Fruit fly (Drosophila melanogaster) whole organism: ENCODE data around the gene wit.

Experiments
- CG8478 ChIP-seq: fragments of >200 bp; optimal IDR thresholded peaks from 2 replicates; lab custom pipeline; 2018; ENCODE audit warnings: inconsistent platforms
- EcR ChIP-seq, 2 experiments: fragments of >200 bp; optimal IDR thresholded peaks; 2 replicates each; lab custom pipeline; 2017; ENCODE audit warnings: missing biosample characterization in 2 of 2, missing genetic modification characterization in 2 of 2, missing genetic modification reagents in 2 of 2

DNA sequence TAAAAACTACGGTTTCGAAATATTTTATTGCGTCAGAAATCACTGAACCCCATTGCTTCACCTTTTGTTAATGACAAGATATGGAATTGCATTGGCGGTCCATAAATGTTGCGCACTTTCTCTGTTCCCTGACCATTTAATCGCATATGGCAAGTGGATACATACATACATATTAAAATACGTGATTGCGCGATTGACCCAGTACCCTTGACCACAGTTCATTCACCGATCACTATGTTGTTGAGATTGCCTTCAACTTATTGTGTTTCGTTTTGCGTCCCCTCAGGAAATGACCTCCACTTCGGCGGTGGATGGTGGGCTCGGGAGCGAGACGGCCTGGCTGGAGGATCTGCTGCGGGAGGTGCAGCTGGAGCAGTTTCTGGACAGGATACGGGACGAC lies 38.7 kb upstream of the wit start:
- TF ChIP-seq EcR (GFP tag; optimal IDR thresholded peaks at IDR 0.05; lab: Kevin White, UChicago) (no peak), CG8478 (lab: Kevin White, UChicago) (no peak)
